Worm (Caenorhabditis elegans) whole organism, L2 larva: Measurements from ENCODE around the gene phf-33.

Source experiments
- egl-27 ChIP-seq: sonication (generic microtip); optimal IDR thresholded peaks from 3 replicates; lab custom pipeline; 2017; ENCODE audit warnings: missing biosample characterization, missing genetic modification reagents, missing genetic modification characterization
- fos-1 ChIP-seq: fragments of 150-350 bp; optimal IDR thresholded peaks from 2 replicates; lab custom pipeline; 2014; ENCODE audit warnings: missing biosample characterization, missing genetic modification characterization
- mdl-1 ChIP-seq, 2 experiments: fragments of 150-350 bp in 1 of 2; sonication (generic microtip) in 1 of 2; optimal IDR thresholded peaks; 2 replicates each; lab custom pipeline; 2017; ENCODE audit warnings: missing biosample characterization in 2 of 2, missing genetic modification characterization in 2 of 2
- nhr-10 ChIP-seq: sonication (generic microtip); optimal IDR thresholded peaks from 2 replicates; lab custom pipeline; 2017; ENCODE audit warnings: missing biosample characterization, missing genetic modification characterization
- nhr-77 ChIP-seq: fragments of 150-350 bp; optimal IDR thresholded peaks from 2 replicates; lab custom pipeline; 2014; ENCODE audit warnings: missing biosample characterization, missing genetic modification characterization
- snpc-4 ChIP-seq: fragments of 150-350 bp; optimal IDR thresholded peaks from 2 replicates; lab custom pipeline; 2014; ENCODE audit warnings: missing biosample characterization, missing genetic modification characterization
- ztf-1 ChIP-seq: fragments of 200-800 bp; sonication (Bioruptor generic); conservative IDR thresholded peaks from 2 replicates; pipeline ENCODE4 v1.3.6; 2022; ENCODE audit warnings: missing genetic modification characterization, missing compliant biosample characterization
- ztf-11 ChIP-seq: sonication (generic microtip); optimal IDR thresholded peaks from 2 replicates; lab custom pipeline; 2017; ENCODE audit warnings: missing biosample characterization, missing genetic modification characterization
- ztf-4 ChIP-seq: fragments of 150-350 bp; optimal IDR thresholded peaks from 2 replicates; lab custom pipeline; 2014; ENCODE audit warnings: missing biosample characterization, missing genetic modification characterization

DNA sequence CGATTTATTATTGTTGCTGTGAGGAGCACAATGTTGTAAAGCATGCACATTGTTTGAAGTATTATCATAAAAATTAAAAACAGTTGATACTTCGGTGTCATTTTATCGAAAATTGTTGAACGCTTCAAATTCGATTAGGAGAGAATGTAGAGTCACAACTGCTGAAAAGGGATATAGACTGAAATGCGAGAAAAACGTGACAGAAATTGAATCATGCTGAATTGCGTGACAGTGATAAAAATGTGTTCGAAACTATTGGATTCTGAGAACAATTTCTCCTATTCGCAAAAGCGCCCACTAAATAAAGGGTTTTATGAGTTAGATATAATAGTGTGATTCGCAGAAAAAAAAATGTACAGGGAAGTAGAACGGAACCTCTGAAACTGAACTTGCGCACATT lies 30.0 kb upstream of the phf-33 start, which contains the start of gene srxa-8:
- TF ChIP-seq nhr-77 = no peak
- TF ChIP-seq egl-27 (tag; lab: Kevin White, UChicago) = no peak
- TF ChIP-seq fos-1 (tag; lab: Kevin White, UChicago) = no peak
- TF ChIP-seq ztf-4 (tag; lab: Kevin White, UChicago) = no peak
- no peak for TF ChIP-seq snpc-4 (tag; lab: Kevin White, UChicago)
- no peak for TF ChIP-seq mdl-1 (tag; optimal IDR thresholded peaks at IDR 0.05; lab: Kevin White, UChicago)
- no peak for TF ChIP-seq nhr-10 (tag; lab: Kevin White, UChicago)
- no peak for TF ChIP-seq ztf-1 (GFP tag; lab: Robert Waterston, UW)
- no peak for TF ChIP-seq ztf-11 (tag; lab: Kevin White, UChicago)
